Worm (Caenorhabditis elegans): ENCODE data around the gene nhr-79.

DNA sequence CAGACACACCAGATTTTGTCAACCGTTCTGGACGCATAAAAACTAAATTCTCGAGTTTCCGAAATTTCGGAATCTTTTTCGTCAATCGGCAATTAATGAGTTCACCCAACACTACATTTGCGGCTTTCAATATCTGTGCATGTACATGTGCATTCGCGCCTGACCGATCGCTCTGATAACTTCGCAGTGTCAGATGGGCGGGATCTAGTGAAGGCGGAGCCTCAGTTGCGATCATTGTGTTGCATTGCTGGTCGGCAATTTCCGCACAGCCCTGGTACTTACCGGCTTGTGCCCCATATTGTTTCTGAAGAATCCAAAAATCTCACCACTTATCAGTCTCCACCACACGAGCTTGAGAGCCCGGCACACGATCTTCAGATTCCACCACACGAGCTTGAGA is 49.0 kb upstream of the nhr-79 start:
- TF ChIP-seq hmbx-1 (tag; optimal IDR thresholded peaks at IDR 0.05) (no peak), flt-1 (GFP tag; IDR thresholded peaks at IDR 0.05) (no peak)

All from whole organism, early embryonic.